Fruit fly (Drosophila melanogaster): ENCODE measurements around the gene Marcal1.
A peak's percentile ranks its signal among the peaks of the same experiment; 100 is the strongest.

Gene Marcal1

dm6 chr2L:4971329-4971798 lies 16.1 kb downstream of the Marcal1 start, which contains the start of gene CG14043:
CG14043 (plus strand) TSS chr2L:4971702.
- TF ChIP-seq Sox102F (GFP tag; optimal IDR thresholded peaks at IDR 0.05) = no peak
- TF ChIP-seq CG13287 (GFP tag; IDR thresholded peaks at IDR 0.05; ENCODE audit: partially characterized antibody) = peak; percentile 48
- TF ChIP-seq ap (GFP tag; IDR thresholded peaks at IDR 0.05) = no peak
- peak; percentile 35 for TF ChIP-seq dm (GFP tag; optimal IDR thresholded peaks at IDR 0.05)
- TF ChIP-seq tup (GFP tag; optimal IDR thresholded peaks at IDR 0.05) = no peak
- TF ChIP-seq pnt (GFP tag; optimal IDR thresholded peaks at IDR 0.05) = no peak
- TF ChIP-seq Oli (tag; optimal IDR thresholded peaks at IDR 0.05) = no peak
- TF ChIP-seq chm (GFP tag; IDR thresholded peaks at IDR 0.05) = no peak
- TF ChIP-seq nau (GFP tag; optimal IDR thresholded peaks at IDR 0.05) = no peak
- TF ChIP-seq Bdp1 (GFP tag; optimal IDR thresholded peaks at IDR 0.05) = no peak
- no peak for TF ChIP-seq CG10147 (GFP tag; optimal IDR thresholded peaks at IDR 0.05)
- peak; percentile 37; the same call in 1 of the 2 replicates for TF ChIP-seq CG3847 (GFP tag; IDR thresholded peaks at IDR 0.05)
- TF ChIP-seq Xrp1 (GFP tag; IDR thresholded peaks at IDR 0.05) = no peak
- TF ChIP-seq Dek (tag; optimal IDR thresholded peaks at IDR 0.05) = peak; percentile 53
- no peak for TF ChIP-seq CG10654 (GFP tag; optimal IDR thresholded peaks at IDR 0.05)
- peak in 1 of 2 experiments; percentile 33 for TF ChIP-seq chif (GFP tag; optimal IDR thresholded peaks at IDR 0.05)
- no peak for TF ChIP-seq en (GFP tag; optimal IDR thresholded peaks at IDR 0.05)
- TF ChIP-seq Dfd (GFP tag; optimal IDR thresholded peaks at IDR 0.05) = no peak
- TF ChIP-seq shn (GFP tag; optimal IDR thresholded peaks at IDR 0.05) = no peak
- peak; percentile 36; the same call in 1 of the 2 replicates for TF ChIP-seq Dref (GFP tag; IDR thresholded peaks at IDR 0.05)
- TF ChIP-seq CG2120 (GFP tag; optimal IDR thresholded peaks at IDR 0.05) = peak; percentile 58
- TF ChIP-seq phol (tag; optimal IDR thresholded peaks at IDR 0.05) = peak; percentile 72
- TF ChIP-seq schlank (tag; optimal IDR thresholded peaks at IDR 0.05) = no peak
- TF ChIP-seq CG14710 (tag; optimal IDR thresholded peaks at IDR 0.05) = peak; percentile 86
- TF ChIP-seq CG34224 (GFP tag; IDR thresholded peaks at IDR 0.05; ENCODE audit: partially characterized antibody) = no peak
- TF ChIP-seq Bteb2 (GFP tag; optimal IDR thresholded peaks at IDR 0.05) = peak; percentile 36
- TF ChIP-seq unc-4 (GFP tag; IDR thresholded peaks at IDR 0.05; ENCODE audit: partially characterized antibody) = peak; percentile 42; the same call in 1 of the 2 replicates
- TF ChIP-seq Elba2 (GFP tag; optimal IDR thresholded peaks at IDR 0.05) = no peak
- no peak for TF ChIP-seq Rfx (GFP tag; IDR thresholded peaks at IDR 0.05)
- no peak for TF ChIP-seq cato (GFP tag; optimal IDR thresholded peaks at IDR 0.05; ENCODE audit: borderline replicate concordance)
- TF ChIP-seq gce (GFP tag; IDR thresholded peaks at IDR 0.05) = no peak
- no peak for TF ChIP-seq trh (GFP tag; optimal IDR thresholded peaks at IDR 0.05)
- TF ChIP-seq Ets97D (GFP tag; optimal IDR thresholded peaks at IDR 0.05) = peak; percentile 81
- TF ChIP-seq CoRest (tag; optimal IDR thresholded peaks at IDR 0.05) = peak; percentile 60
- TF ChIP-seq inv (GFP tag; IDR thresholded peaks at IDR 0.05; ENCODE audit: partially characterized antibody) = no peak
- no peak for TF ChIP-seq Camta (GFP tag; optimal IDR thresholded peaks at IDR 0.05)
- no peak for TF ChIP-seq CG13296 (GFP tag; optimal IDR thresholded peaks at IDR 0.05)
- TF ChIP-seq CG17359 (tag; optimal IDR thresholded peaks at IDR 0.05) = peak; percentile 10
- TF ChIP-seq PHDP (tag; optimal IDR thresholded peaks at IDR 0.05) = no peak
- peak; percentile 94 for TF ChIP-seq pzg (GFP tag; optimal IDR thresholded peaks at IDR 0.05)
- TF ChIP-seq CG15479 (GFP tag; optimal IDR thresholded peaks at IDR 0.05) = peak; percentile 2
- TF ChIP-seq CG4707 (GFP tag; optimal IDR thresholded peaks at IDR 0.05) = no peak
- TF ChIP-seq sima (GFP tag; optimal IDR thresholded peaks at IDR 0.05) = no peak
- TF ChIP-seq HmgZ (tag; optimal IDR thresholded peaks at IDR 0.05) = peak; percentile 50
- no peak for TF ChIP-seq CG6765 (GFP tag; optimal IDR thresholded peaks at IDR 0.05)
- no peak for TF ChIP-seq CrebB (tag; optimal IDR thresholded peaks at IDR 0.05)
- peak; percentile 39 for TF ChIP-seq pho (GFP tag; optimal IDR thresholded peaks at IDR 0.05)
- TF ChIP-seq eve (GFP tag; optimal IDR thresholded peaks at IDR 0.05) = no peak
- peak; percentile 56 for TF ChIP-seq Sry-δ (GFP tag; optimal IDR thresholded peaks at IDR 0.05)
- TF ChIP-seq dpn (GFP tag; optimal IDR thresholded peaks at IDR 0.05) = peak in 1 of 2 experiments; percentile 38
- TF ChIP-seq Optix (GFP tag; IDR thresholded peaks at IDR 0.05) = no peak

All from whole organism, embryonic.